Worm (Caenorhabditis elegans): ENCODE measurements around the gene F15B10.3.
A peak's percentile ranks its signal among the peaks of the same experiment; 100 is the strongest.

Gene F15B10.3

DNA sequence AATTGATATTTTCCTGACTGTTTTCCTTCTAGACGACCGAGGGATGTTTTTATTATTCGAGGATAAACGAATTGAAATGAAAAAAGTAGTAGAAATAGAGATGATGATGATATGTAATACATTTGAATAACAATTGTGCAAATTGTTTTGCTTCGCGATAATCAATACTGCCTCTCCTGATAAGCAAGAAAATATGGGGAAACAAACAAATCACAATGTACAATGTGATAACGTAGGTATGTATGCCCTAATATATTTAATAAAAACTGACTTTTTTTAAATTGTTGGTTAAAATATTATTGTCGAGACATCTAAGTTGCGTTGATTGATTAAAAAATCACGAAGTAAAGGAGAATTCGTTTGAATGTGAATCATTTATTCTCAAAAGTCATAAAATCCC, 25.3 kb downstream of the F15B10.3 start, which contains the start of gene cest-5.2:
TSS of gene cest-5.2 (minus strand) at position 128 of the 400 bp plus-strand sequence.
- no peak for TF ChIP-seq pes-1 (GFP tag; IDR thresholded peaks at IDR 0.05)
- TF ChIP-seq flt-1 (GFP tag; IDR thresholded peaks at IDR 0.05) = no peak
- TF ChIP-seq sea-1 (GFP tag; conservative IDR thresholded peaks at IDR 0.05) = no peak
- no peak for TF ChIP-seq tra-4 (tag; optimal IDR thresholded peaks at IDR 0.05)
- TF ChIP-seq ceh-36 (tag; optimal IDR thresholded peaks at IDR 0.05) = no peak

DNA sequence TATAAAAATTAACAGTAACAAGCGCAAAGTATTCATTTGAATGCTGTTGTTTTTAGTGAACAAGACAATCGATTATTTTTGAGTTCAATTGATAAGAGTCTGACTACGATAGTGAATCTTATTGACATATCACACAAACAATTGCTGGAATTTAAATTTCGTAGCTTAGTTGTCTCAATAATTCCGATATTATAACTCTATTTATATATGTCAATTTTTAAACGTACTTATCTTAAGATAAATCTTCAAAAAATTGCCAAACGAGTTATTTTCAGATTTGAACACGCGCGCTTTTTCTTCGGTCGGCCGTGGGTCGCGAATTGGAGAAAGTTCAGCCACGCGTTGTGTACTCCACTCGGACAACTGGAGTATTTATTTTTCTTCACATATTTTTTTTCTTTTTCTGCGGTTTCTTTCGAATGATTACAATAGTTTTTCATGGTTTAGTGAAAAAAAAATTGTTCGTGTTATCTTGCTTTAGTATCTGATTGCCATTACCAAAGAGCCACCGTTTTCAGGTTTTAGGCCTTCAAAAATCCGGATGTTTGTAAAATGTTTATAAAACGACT, 29.3 kb downstream of the F15B10.3 start, which contains the start of the genes cest-5.1 and C01B10.9:
TSS of gene cest-5.1 (minus strand) at position 51 of the 569 bp plus-strand sequence.
TSS of gene C01B10.9 (plus strand) at position 519 of the 569 bp plus-strand sequence.
- TF ChIP-seq hmg-4 (GFP tag; optimal IDR thresholded peaks at IDR 0.05) = no peak
- TF ChIP-seq F13C5.2 (tag; optimal IDR thresholded peaks at IDR 0.05) = peak; percentile 26
- TF ChIP-seq tbx-37 (GFP tag; conservative IDR thresholded peaks at IDR 0.05) = peak; percentile 71

DNA sequence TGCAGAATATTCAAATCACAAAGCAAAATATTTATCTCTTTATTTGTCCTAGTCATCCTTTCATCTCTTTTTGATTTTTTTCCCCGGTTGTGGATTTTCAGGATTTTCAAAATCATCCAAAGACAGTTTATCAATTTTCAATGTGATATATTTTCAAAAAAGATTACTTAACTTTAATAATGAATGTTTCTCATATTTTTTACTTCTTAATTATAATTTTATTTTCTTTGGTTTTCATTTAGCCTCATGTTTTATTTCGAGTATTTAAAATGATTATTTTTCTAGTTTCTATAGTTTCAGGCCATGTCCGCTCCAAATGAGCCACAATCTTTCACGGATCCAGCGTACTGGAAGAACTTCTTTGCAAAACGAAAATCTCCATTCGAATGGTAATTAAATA, 32.3 kb downstream of the F15B10.3 start, which contains the start of gene metl-13:
TSS of gene metl-13 (plus strand) at position 301 of the 400 bp plus-strand sequence.
- TF ChIP-seq ceh-36 (tag; optimal IDR thresholded peaks at IDR 0.05) = no peak
- TF ChIP-seq hmg-4 (GFP tag; optimal IDR thresholded peaks at IDR 0.05) = no peak
- TF ChIP-seq tbx-11 (GFP tag; IDR thresholded peaks at IDR 0.05) = no peak
- TF ChIP-seq tbx-37 (GFP tag; conservative IDR thresholded peaks at IDR 0.05) = no peak
- no peak for TF ChIP-seq sea-1 (GFP tag; conservative IDR thresholded peaks at IDR 0.05)
- no peak for TF ChIP-seq ama-1 (optimal IDR thresholded peaks at IDR 0.05)
- no peak for TF ChIP-seq ceh-13 (GFP tag; optimal IDR thresholded peaks at IDR 0.05)
- no peak for TF ChIP-seq F13C5.2 (tag; optimal IDR thresholded peaks at IDR 0.05)
- no peak for TF ChIP-seq pes-1 (GFP tag; IDR thresholded peaks at IDR 0.05)
- TF ChIP-seq ets-7 (tag; optimal IDR thresholded peaks at IDR 0.05) = no peak
- TF ChIP-seq tra-4 (tag; optimal IDR thresholded peaks at IDR 0.05) = no peak

DNA sequence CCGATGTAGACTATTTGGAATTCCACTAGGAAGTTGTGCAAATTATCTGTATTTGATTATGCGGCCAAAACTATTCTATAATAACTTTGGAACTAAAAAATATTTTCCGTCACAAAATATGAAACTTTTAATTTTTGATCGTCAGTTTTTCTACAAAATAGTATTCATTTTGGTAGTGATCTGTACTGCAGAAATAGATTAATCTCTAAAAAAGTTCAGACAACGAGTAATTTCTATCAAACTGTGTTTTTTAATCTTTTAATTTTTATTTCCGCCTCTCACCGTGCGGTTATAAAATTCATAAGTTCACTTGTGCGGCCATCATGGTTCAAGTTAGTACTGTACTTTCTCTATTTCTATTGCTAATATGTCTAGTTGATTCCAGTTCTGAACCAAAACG, 35.8 kb downstream of the F15B10.3 start, which contains the start of gene C01B10.7:
TSS of gene C01B10.7 (plus strand) at position 301 of the 400 bp plus-strand sequence.
- no peak for TF ChIP-seq tbx-11 (GFP tag; IDR thresholded peaks at IDR 0.05)
- TF ChIP-seq tra-4 (tag; optimal IDR thresholded peaks at IDR 0.05) = no peak
- no peak for TF ChIP-seq hnd-1 (tag; optimal IDR thresholded peaks at IDR 0.05)
- TF ChIP-seq hmbx-1 (tag; optimal IDR thresholded peaks at IDR 0.05) = no peak

DNA sequence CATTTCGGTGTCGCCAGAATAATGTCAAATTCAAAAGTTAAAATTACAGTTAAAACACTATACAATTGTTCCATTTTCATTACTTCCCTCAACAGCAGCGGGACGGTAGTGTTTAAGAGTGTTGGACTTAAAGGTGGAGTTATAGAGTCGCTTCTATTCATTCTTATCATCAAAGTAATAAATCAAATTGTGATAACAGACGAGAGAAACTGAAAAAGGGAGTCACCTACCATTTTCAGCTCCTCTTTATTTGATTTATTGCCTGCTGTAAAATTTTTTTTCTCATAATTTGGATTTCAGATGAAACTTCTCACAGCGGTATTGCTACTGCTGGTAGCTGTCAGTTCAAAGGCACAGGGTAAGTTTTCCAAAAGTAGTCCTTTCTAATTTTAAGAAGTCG, 37.4 kb downstream of the F15B10.3 start, which contains the start of gene C01B10.6:
TSS of gene C01B10.6 (plus strand) at position 301 of the 400 bp plus-strand sequence.
- no peak for TF ChIP-seq tbx-11 (GFP tag; IDR thresholded peaks at IDR 0.05)

DNA sequence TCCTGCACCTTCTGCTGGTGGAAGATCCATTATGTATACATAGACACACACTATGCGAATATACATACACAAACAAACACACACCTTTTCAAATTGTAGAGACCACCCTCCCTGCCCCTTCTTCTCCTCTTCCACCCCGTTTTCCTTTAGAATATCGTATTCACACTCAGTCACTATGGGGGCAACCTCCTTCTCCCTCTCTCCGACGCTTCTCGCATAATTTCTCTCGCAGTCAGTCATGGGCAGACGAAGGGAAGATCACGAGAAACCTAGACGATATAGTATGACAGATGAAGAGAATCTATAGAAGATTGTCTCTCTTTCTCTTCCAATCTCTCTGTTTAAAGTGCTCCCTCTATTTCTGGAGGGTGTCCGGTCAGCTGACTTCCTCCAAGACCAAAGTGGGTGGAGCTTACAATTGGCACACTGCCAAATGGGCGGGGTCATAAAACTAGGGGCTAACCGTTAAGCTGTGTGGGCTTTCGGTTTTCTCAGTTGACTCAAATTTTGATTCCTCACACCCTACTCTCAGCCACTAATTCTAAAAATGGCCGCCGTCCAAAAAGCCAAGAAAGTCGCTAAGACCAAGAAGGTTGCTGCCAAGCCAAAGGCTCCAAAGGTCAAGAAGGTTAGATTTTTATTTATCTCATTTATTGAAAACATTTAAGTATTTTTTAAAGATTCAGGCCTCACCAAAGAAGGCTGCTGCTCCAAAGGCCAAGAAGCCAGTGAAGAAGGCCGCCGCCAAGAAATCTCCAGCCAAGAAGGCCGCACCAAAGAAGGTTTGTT, 43.6 kb downstream of the F15B10.3 start, which contains the start of gene hil-7:
TSS of gene hil-7 (plus strand) at position 446 of the 789 bp plus-strand sequence.
- peak; percentile 12 for TF ChIP-seq F13C5.2 (tag; optimal IDR thresholded peaks at IDR 0.05)
- TF ChIP-seq ama-1 (optimal IDR thresholded peaks at IDR 0.05) = peak; percentile 90
- TF ChIP-seq ets-7 (tag; optimal IDR thresholded peaks at IDR 0.05) = no peak
- TF ChIP-seq tbx-37 (GFP tag; conservative IDR thresholded peaks at IDR 0.05) = no peak
- TF ChIP-seq hmg-4 (GFP tag; optimal IDR thresholded peaks at IDR 0.05) = peak; percentile 63
- peak; percentile 61 for TF ChIP-seq aly-1 (tag; optimal IDR thresholded peaks at IDR 0.05)
- TF ChIP-seq scrt-1 (GFP tag; IDR thresholded peaks at IDR 0.05) = no peak

DNA sequence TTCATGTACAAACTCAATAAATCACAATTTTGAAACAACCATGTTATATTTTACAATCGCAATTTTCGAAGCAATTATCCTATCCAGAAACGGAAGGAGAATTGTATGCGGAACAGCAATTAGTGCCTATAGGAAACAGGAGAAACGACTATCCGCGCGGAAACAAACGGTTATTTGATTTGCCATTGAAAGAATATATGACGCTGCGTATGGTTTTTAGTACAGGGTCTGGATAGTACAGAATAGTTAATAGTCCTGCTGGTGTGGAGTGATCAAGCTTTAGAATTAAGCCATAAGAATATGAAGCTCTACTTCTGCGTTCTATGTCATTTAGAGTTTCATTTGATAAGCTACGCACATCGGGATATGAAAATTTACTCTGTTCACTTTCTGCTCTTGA, 44.4 kb downstream of the F15B10.3 start:
- TF ChIP-seq ets-7 (tag; optimal IDR thresholded peaks at IDR 0.05) (no peak), tbx-37 (GFP tag; conservative IDR thresholded peaks at IDR 0.05) (0 out of 2 replicates have a peak, but pooled peaks have one; percentile 13), ceh-36 (tag; optimal IDR thresholded peaks at IDR 0.05) (no peak), hmbx-1 (tag; optimal IDR thresholded peaks at IDR 0.05) (no peak), ama-1 (optimal IDR thresholded peaks at IDR 0.05) (peak; percentile 57), tbx-11 (GFP tag; IDR thresholded peaks at IDR 0.05) (no peak)

DNA sequence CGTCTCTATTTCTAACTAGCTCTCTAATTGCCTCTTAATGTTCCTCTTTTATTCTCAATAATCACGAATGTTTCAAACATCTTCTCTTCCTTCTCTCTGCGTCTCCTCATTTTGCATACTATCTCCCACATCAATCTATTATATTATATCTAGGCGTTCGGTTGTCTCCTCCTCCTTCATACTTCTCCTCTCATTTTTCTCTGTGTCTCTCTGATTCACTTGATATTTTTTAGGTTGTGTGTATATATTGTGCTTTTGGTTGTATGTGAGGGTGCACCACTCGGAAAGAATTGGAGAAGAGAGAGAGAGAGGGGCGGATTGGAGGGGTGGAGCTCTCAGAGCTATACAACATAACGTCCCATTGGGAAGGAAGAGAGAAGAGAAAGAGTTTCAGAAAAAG, 46.1 kb downstream of the F15B10.3 start:
- peak; percentile 70 for TF ChIP-seq hmg-4 (GFP tag; optimal IDR thresholded peaks at IDR 0.05)
- no peak for TF ChIP-seq ets-7 (tag; optimal IDR thresholded peaks at IDR 0.05)
- TF ChIP-seq B0310.2 (tag; optimal IDR thresholded peaks at IDR 0.05) = peak; percentile 9
- TF ChIP-seq F13C5.2 (tag; optimal IDR thresholded peaks at IDR 0.05) = no peak

DNA sequence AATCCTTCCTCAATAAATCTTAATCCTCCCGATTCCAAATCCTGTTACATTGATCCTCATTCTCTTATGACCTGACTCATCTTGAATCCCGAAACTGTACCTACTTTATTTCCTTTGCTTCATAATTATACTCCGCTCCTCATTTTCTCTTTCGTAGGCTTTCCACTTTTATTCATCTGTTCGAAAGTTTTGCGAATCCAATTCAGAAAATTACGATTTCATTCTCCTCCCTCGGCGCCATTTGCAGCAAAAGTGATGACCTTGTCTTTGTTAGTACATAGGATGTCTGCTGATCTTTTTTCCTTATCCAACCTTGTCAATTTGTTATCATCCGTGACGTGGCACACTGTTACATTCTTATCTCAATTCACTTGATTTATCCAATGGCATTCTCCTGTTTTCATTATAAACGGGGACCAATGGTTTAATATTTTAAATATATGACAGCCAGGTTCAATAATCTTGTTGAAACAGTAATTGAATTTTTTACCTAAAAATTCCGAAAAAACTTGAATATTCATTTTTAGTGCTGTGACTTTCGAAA, 50.1 kb downstream of the F15B10.3 start:
- TF ChIP-seq tra-4 (tag; optimal IDR thresholded peaks at IDR 0.05) (no peak), ama-1 (optimal IDR thresholded peaks at IDR 0.05) (no peak), B0310.2 (tag; optimal IDR thresholded peaks at IDR 0.05) (no peak), tbx-11 (GFP tag; IDR thresholded peaks at IDR 0.05) (no peak), tbx-37 (GFP tag; conservative IDR thresholded peaks at IDR 0.05) (no peak), hmg-4 (GFP tag; optimal IDR thresholded peaks at IDR 0.05) (no peak), ets-7 (tag; optimal IDR thresholded peaks at IDR 0.05) (no peak), hmbx-1 (tag; optimal IDR thresholded peaks at IDR 0.05) (no peak), flt-1 (GFP tag; IDR thresholded peaks at IDR 0.05) (no peak), sea-1 (GFP tag; conservative IDR thresholded peaks at IDR 0.05) (no peak), aly-1 (tag; optimal IDR thresholded peaks at IDR 0.05) (no peak), ceh-13 (GFP tag; optimal IDR thresholded peaks at IDR 0.05) (no peak), scrt-1 (GFP tag; IDR thresholded peaks at IDR 0.05) (no peak), hnd-1 (tag; optimal IDR thresholded peaks at IDR 0.05) (no peak), ceh-36 (tag; optimal IDR thresholded peaks at IDR 0.05) (no peak), pes-1 (GFP tag; IDR thresholded peaks at IDR 0.05) (no peak), F13C5.2 (tag; optimal IDR thresholded peaks at IDR 0.05) (no peak)

Data from whole organism, early embryonic.